Worm (Caenorhabditis elegans) whole organism, L2 larva: ENCODE measurements around the gene C25E10.13.

Source experiments
- skn-1 ChIP-seq: sonication (generic microtip); optimal IDR thresholded peaks from 2 replicates; lab custom pipeline; 2017; ENCODE audit warnings: missing biosample characterization, missing genetic modification characterization
- unc-39 ChIP-seq: fragments of 150-350 bp; optimal IDR thresholded peaks from 2 replicates; lab custom pipeline; 2014; ENCODE audit warnings: missing biosample characterization, missing genetic modification characterization
- unc-62 ChIP-seq: fragments of 150-350 bp; optimal IDR thresholded peaks from 2 replicates; lab custom pipeline; 2014; ENCODE audit warnings: missing biosample characterization, missing genetic modification reagents, missing genetic modification characterization
- ztf-11 ChIP-seq: sonication (generic microtip); optimal IDR thresholded peaks from 2 replicates; lab custom pipeline; 2017; ENCODE audit warnings: missing biosample characterization, missing genetic modification characterization

ce11 chrV:9067678-9068077 is 8.2 kb downstream of the C25E10.13 start, which contains the start of gene fip-2:
- TF ChIP-seq unc-62 (GFP tag; lab: Kevin White, UChicago) = no peak
- TF ChIP-seq skn-1 (tag; lab: Kevin White, UChicago) = no peak
- no peak for TF ChIP-seq ztf-11 (tag; lab: Kevin White, UChicago)
- TF ChIP-seq unc-39 = no peak
